Worm (Caenorhabditis elegans) whole organism, mixed stage, embryonic: Measurements from ENCODE around the gene C06E4.6.
A peak's percentile ranks its signal among the peaks of the same experiment; 100 is the strongest.

Source experiments
- M03D4.4 ChIP-seq: sonication (generic microtip); optimal IDR thresholded peaks from 2 replicates; lab custom pipeline; 2017; ENCODE audit warnings: mild to moderate bottlenecking, missing genetic modification characterization, missing compliant biosample characterization
- bed-3 ChIP-seq: fragments of 200-800 bp; sonication (Bioruptor generic); optimal IDR thresholded peaks from 3 replicates; lab custom pipeline; 2018; ENCODE audit warnings: mild to moderate bottlenecking, missing genetic modification characterization, moderate library complexity, missing compliant biosample characterization
- blmp-1 ChIP-seq: fragments of 150-350 bp; optimal IDR thresholded peaks from 2 replicates; lab custom pipeline; 2014; ENCODE audit warnings: missing biosample characterization, missing genetic modification characterization
- ceh-39 ChIP-seq: fragments of 150-350 bp; optimal IDR thresholded peaks from 2 replicates; lab custom pipeline; 2014; ENCODE audit warnings: missing biosample characterization, missing genetic modification characterization
- ceh-43 ChIP-seq: fragments of 200-800 bp; sonication (Bioruptor generic); optimal IDR thresholded peaks from 2 replicates; lab custom pipeline; 2018; ENCODE audit warnings: mild to moderate bottlenecking, missing genetic modification characterization, moderate library complexity, missing compliant biosample characterization
- ceh-83 ChIP-seq: fragments of 200-800 bp; sonication (Bioruptor generic); optimal IDR thresholded peaks from 2 replicates; lab custom pipeline; 2018; ENCODE audit warnings: mild to moderate bottlenecking, missing genetic modification characterization, missing compliant biosample characterization
- ces-1 ChIP-seq: fragments of 150-350 bp; optimal IDR thresholded peaks from 2 replicates; lab custom pipeline; 2014; ENCODE audit warnings: missing biosample characterization, missing genetic modification reagents, missing genetic modification characterization
- cnd-1 ChIP-seq: fragments of 200-800 bp; sonication (Bioruptor generic); optimal IDR thresholded peaks from 2 replicates; lab custom pipeline; 2018; ENCODE audit warnings: mild to moderate bottlenecking, missing genetic modification characterization, missing compliant biosample characterization
- drap-1 ChIP-seq: fragments of 200-800 bp; sonication (Bioruptor generic); optimal IDR thresholded peaks from 3 replicates; lab custom pipeline; 2018; ENCODE audit warnings: mild to moderate bottlenecking, missing genetic modification characterization, missing compliant biosample characterization
- elt-1 ChIP-seq: sonication (generic microtip); optimal IDR thresholded peaks from 2 replicates; lab custom pipeline; 2017; ENCODE audit warnings: missing genetic modification characterization, mild to moderate bottlenecking, missing compliant biosample characterization, antibody characterized with exemption, moderate library complexity, borderline replicate concordance; ENCODE audit not compliant: insufficient read depth
- elt-3 ChIP-seq: fragments of 150-350 bp; optimal IDR thresholded peaks from 2 replicates; lab custom pipeline; 2014; ENCODE audit warnings: missing biosample characterization, missing genetic modification characterization
- flh-1 ChIP-seq: fragments of 200-800 bp; sonication (Bioruptor generic); optimal IDR thresholded peaks from 2 replicates; lab custom pipeline; 2018; ENCODE audit warnings: mild to moderate bottlenecking, missing genetic modification characterization, moderate library complexity, missing compliant biosample characterization
- ham-2 ChIP-seq: fragments of 200-800 bp; sonication (Bioruptor generic); optimal IDR thresholded peaks from 2 replicates; lab custom pipeline; 2018; ENCODE audit warnings: mild to moderate bottlenecking, missing genetic modification characterization, missing compliant biosample characterization
- hlh-1 ChIP-seq: fragments of 150-350 bp; optimal IDR thresholded peaks from 2 replicates; lab custom pipeline; 2014; ENCODE audit warnings: missing biosample characterization, missing genetic modification reagents, missing genetic modification characterization
- lin-13 ChIP-seq: fragments of 150-350 bp; optimal IDR thresholded peaks from 2 replicates; lab custom pipeline; 2014; ENCODE audit warnings: missing biosample characterization, missing genetic modification characterization
- lin-32 ChIP-seq: fragments of 200-800 bp; sonication (Bioruptor generic); optimal IDR thresholded peaks from 2 replicates; lab custom pipeline; 2018; ENCODE audit warnings: mild to moderate bottlenecking, missing genetic modification characterization, missing compliant biosample characterization
- lsy-2 ChIP-seq: fragments of 150-350 bp; optimal IDR thresholded peaks from 2 replicates; lab custom pipeline; 2014; ENCODE audit warnings: missing biosample characterization, missing genetic modification characterization
- mab-5 ChIP-seq: fragments of 150-350 bp; optimal IDR thresholded peaks from 2 replicates; lab custom pipeline; 2014; ENCODE audit warnings: missing biosample characterization, missing genetic modification characterization
- mep-1 ChIP-seq: fragments of 150-350 bp; optimal IDR thresholded peaks from 2 replicates; lab custom pipeline; 2017; ENCODE audit warnings: missing biosample characterization, missing genetic modification reagents, missing genetic modification characterization, inconsistent platforms
- mls-2 ChIP-seq: sonication (generic microtip); optimal IDR thresholded peaks from 2 replicates; lab custom pipeline; 2016; ENCODE audit warnings: mild to moderate bottlenecking, missing genetic modification characterization, moderate library complexity, missing compliant biosample characterization
- nhr-12 ChIP-seq: fragments of 150-350 bp; optimal IDR thresholded peaks from 2 replicates; lab custom pipeline; 2014; ENCODE audit warnings: missing biosample characterization, missing genetic modification characterization
- nhr-2 ChIP-seq: fragments of 150-350 bp; optimal IDR thresholded peaks from 2 replicates; lab custom pipeline; 2014; ENCODE audit warnings: missing biosample characterization, missing genetic modification characterization
- nhr-237 ChIP-seq: fragments of 150-350 bp; optimal IDR thresholded peaks from 2 replicates; lab custom pipeline; 2014; ENCODE audit warnings: missing biosample characterization, missing genetic modification characterization
- nhr-28 ChIP-seq: fragments of 150-350 bp; optimal IDR thresholded peaks from 2 replicates; lab custom pipeline; 2014; ENCODE audit warnings: missing biosample characterization, missing genetic modification characterization
- nhr-76 ChIP-seq: sonication (generic microtip); optimal IDR thresholded peaks from 2 replicates; lab custom pipeline; 2017; ENCODE audit warnings: missing biosample characterization, missing genetic modification characterization
- pha-4 ChIP-seq: fragments of 150-350 bp; optimal IDR thresholded peaks from 2 replicates; lab custom pipeline; 2018; ENCODE audit warnings: missing biosample characterization, missing genetic modification reagents, missing genetic modification characterization
- sem-2 ChIP-seq: fragments of 200-800 bp; sonication (Bioruptor generic); optimal IDR thresholded peaks from 2 replicates; lab custom pipeline; 2018; ENCODE audit warnings: mild to moderate bottlenecking, missing genetic modification characterization, missing compliant biosample characterization
- snpc-4 ChIP-seq: fragments of 150-350 bp; optimal IDR thresholded peaks from 2 replicates; lab custom pipeline; 2014; ENCODE audit warnings: missing biosample characterization, missing genetic modification characterization
- sptf-1 ChIP-seq: sonication (generic microtip); optimal IDR thresholded peaks from 2 replicates; lab custom pipeline; 2017; ENCODE audit warnings: mild to moderate bottlenecking, missing genetic modification characterization, moderate library complexity, missing compliant biosample characterization
- tbx-8 ChIP-seq: fragments of 200-800 bp; sonication (Bioruptor generic); optimal IDR thresholded peaks from 2 replicates; lab custom pipeline; 2018; ENCODE audit warnings: mild to moderate bottlenecking, missing genetic modification characterization, moderate library complexity, missing compliant biosample characterization
- unc-120 ChIP-seq: sonication (generic microtip); optimal IDR thresholded peaks from 2 replicates; lab custom pipeline; 2017; ENCODE audit warnings: missing genetic modification characterization, missing compliant biosample characterization; ENCODE audit not compliant: poor library complexity, severe bottlenecking
- unc-39 ChIP-seq: fragments of 150-350 bp; optimal IDR thresholded peaks from 2 replicates; lab custom pipeline; 2014; ENCODE audit warnings: missing biosample characterization, missing genetic modification characterization
- unc-62 ChIP-seq: fragments of 150-350 bp; optimal IDR thresholded peaks from 2 replicates; lab custom pipeline; 2014; ENCODE audit warnings: missing biosample characterization, missing genetic modification reagents, missing genetic modification characterization
- zip-8 ChIP-seq: fragments of 150-350 bp; optimal IDR thresholded peaks from 2 replicates; lab custom pipeline; 2014; ENCODE audit warnings: missing biosample characterization, missing genetic modification characterization
- ztf-11 ChIP-seq: fragments of 150-350 bp; optimal IDR thresholded peaks from 2 replicates; lab custom pipeline; 2014; ENCODE audit warnings: missing biosample characterization, missing genetic modification characterization

C06E4.6 gene

ce11 chrIV:7237668-7238214, 20.4 kb downstream of the C06E4.6 start, which contains the start of gene elo-3:
Gene elo-3 (plus strand): TSS chrIV:7237718.
- TF ChIP-seq tbx-8 (GFP tag; lab: Kevin White, UChicago), result no peak

- TF ChIP-seq zip-8 (tag; lab: Kevin White, UChicago) (peak; percentile 86), mls-2 (no peak)
Observed at ce11 chrIV:7236248-7236772, 21.8 kb downstream of the C06E4.6 start.

ce11 chrIV:7235382-7235917, 22.7 kb downstream of the C06E4.6 start:
- peak; percentile 40 for TF ChIP-seq mls-2
- peak; percentile 50 for TF ChIP-seq nhr-237 (tag; lab: Kevin White, UChicago)
- peak; percentile 6 for TF ChIP-seq mep-1 (tag; lab: Kevin White, UChicago)
- TF ChIP-seq nhr-12 (tag; lab: Kevin White, UChicago), result no peak
- TF ChIP-seq bed-3 (GFP tag; lab: Kevin White, UChicago), result no peak
- TF ChIP-seq pha-4 (tag; lab: Kevin White, UChicago), result no peak
- TF ChIP-seq zip-8 (tag; lab: Kevin White, UChicago), result peak; percentile 3
- peak; percentile 58 for TF ChIP-seq hlh-1 (tag; lab: Kevin White, UChicago)
- no peak for TF ChIP-seq lin-13
- peak; percentile 7 for TF ChIP-seq lin-32 (GFP tag; lab: Kevin White, UChicago)
- TF ChIP-seq lsy-2, result peak; percentile 14
- TF ChIP-seq nhr-2 (tag; lab: Kevin White, UChicago), result peak; percentile 96
- peak; percentile 7 for TF ChIP-seq elt-1 (tag; lab: Kevin White, UChicago)
- peak; percentile 33 for TF ChIP-seq M03D4.4 (tag; lab: Kevin White, UChicago)
- no peak for TF ChIP-seq ceh-83 (GFP tag; lab: Kevin White, UChicago)
- no peak for TF ChIP-seq nhr-76 (tag; lab: Kevin White, UChicago)
- TF ChIP-seq tbx-8 (GFP tag; lab: Kevin White, UChicago), result no peak
- TF ChIP-seq unc-62 (GFP tag; lab: Kevin White, UChicago), result peak; percentile 64
- no peak for TF ChIP-seq blmp-1
- TF ChIP-seq cnd-1, result peak; percentile 57
- peak; percentile 83 for TF ChIP-seq unc-120 (tag; lab: Kevin White, UChicago)
- TF ChIP-seq unc-39 (tag; lab: Kevin White, UChicago), result no peak
- no peak for TF ChIP-seq elt-3 (tag; lab: Kevin White, UChicago)
- no peak for TF ChIP-seq ceh-43 (GFP tag; lab: Kevin White, UChicago)
- TF ChIP-seq sem-2 (GFP tag; lab: Kevin White, UChicago), result no peak
- peak; percentile 18 for TF ChIP-seq drap-1 (GFP tag; lab: Kevin White, UChicago)
- TF ChIP-seq ztf-11 (tag; lab: Kevin White, UChicago), result peak; percentile 5
- peak; percentile 17 for TF ChIP-seq ces-1
- peak; percentile 92 for TF ChIP-seq ham-2 (GFP tag; lab: Kevin White, UChicago)
- TF ChIP-seq nhr-28, result no peak
- no peak for TF ChIP-seq mab-5 (tag; lab: Kevin White, UChicago)
- no peak for TF ChIP-seq snpc-4
- no peak for TF ChIP-seq flh-1
- TF ChIP-seq ceh-39 (tag; lab: Kevin White, UChicago), result no peak
- TF ChIP-seq sptf-1 (tag; lab: Kevin White, UChicago), result no peak

- TF ChIP-seq zip-8 (tag; lab: Kevin White, UChicago) (no peak), nhr-12 (tag; lab: Kevin White, UChicago) (no peak), ceh-83 (GFP tag; lab: Kevin White, UChicago) (no peak), nhr-237 (tag; lab: Kevin White, UChicago) (no peak), pha-4 (tag; lab: Kevin White, UChicago) (no peak), elt-1 (tag; lab: Kevin White, UChicago) (peak; percentile 39)
Observed at ce11 chrIV:7234623-7235022, 23.5 kb downstream of the C06E4.6 start.
